Fruit fly (Drosophila melanogaster) Kc167 (cell line): Measurements from ENCODE around the gene twe.

ENCODE experiments used
- Myc ChIP-seq: fragments of >200 bp; optimal IDR thresholded peaks from 2 replicates; lab custom pipeline; 2017; ENCODE audit warnings: missing external identifiers
- Sin3A ChIP-seq: fragments of >200 bp; optimal IDR thresholded peaks from 2 replicates; lab custom pipeline; 2018; ENCODE audit warnings: missing external identifiers
- h ChIP-seq: fragments of >200 bp; optimal IDR thresholded peaks from 3 replicates; lab custom pipeline; 2018; ENCODE audit warnings: missing external identifiers
- insv ChIP-seq: fragments of >200 bp; optimal IDR thresholded peaks from 3 replicates; lab custom pipeline; 2018; ENCODE audit warnings: missing external identifiers
- psq ChIP-seq: fragments of >200 bp; optimal IDR thresholded peaks from 2 replicates; lab custom pipeline; 2017; ENCODE audit warnings: missing external identifiers
- ttk ChIP-seq: sonication (Bioruptor generic); optimal IDR thresholded peaks from 2 replicates; lab custom pipeline; 2017; ENCODE audit warnings: missing external identifiers

DNA sequence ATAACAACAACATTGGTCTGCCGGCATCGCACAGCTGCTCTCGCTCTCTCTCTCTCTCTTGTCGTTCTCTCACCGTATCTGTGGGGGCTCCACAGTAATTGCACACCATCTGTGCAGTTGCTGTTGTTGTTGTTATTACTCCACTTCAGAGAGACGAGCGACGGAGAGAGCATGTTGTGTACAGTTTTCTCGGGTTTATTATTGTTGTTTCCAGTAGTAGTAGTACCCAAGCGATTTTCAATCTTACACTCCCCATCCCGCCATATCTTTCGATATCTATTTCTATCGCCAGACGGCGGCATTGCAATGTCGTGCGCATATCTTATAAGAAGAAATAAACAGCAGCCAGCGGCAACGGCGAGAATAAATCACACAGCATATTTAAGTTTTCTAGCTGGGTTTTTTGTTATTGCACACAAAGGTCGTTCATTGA is 6.4 kb upstream of the twe start:
- TF ChIP-seq h (no peak), Myc (lab: Kevin White, UChicago) (no peak), insv (lab: Kevin White, UChicago) (no peak), Sin3A (lab: Kevin White, UChicago) (no peak), ttk (lab: Kevin White, UChicago) (no peak), psq (lab: Kevin White, UChicago) (no peak)
